Fruit fly (Drosophila melanogaster) whole organism, pupa: Measurements from ENCODE around the gene CG9986.

ENCODE experiments used
- CG14655 ChIP-seq: fragments of 200-800 bp; sonication (Bioruptor generic); optimal IDR thresholded peaks from 3 replicates; lab custom pipeline; 2017; ENCODE audit warnings: mild to moderate bottlenecking, missing biosample characterization, missing genetic modification reagents, missing genetic modification characterization
- CG17806 ChIP-seq: fragments of 200-800 bp; sonication (Bioruptor generic); optimal IDR thresholded peaks from 2 replicates; lab custom pipeline; 2018; ENCODE audit warnings: missing biosample characterization, mild to moderate bottlenecking, missing genetic modification characterization, moderate library complexity
- CG34367 ChIP-seq: fragments of 200-800 bp; sonication (Bioruptor generic); optimal IDR thresholded peaks from 2 replicates; lab custom pipeline; 2018; ENCODE audit warnings: missing biosample characterization, mild to moderate bottlenecking, missing genetic modification characterization
- EcR ChIP-seq: fragments of 200-800 bp; sonication (Bioruptor generic); optimal IDR thresholded peaks from 3 replicates; lab custom pipeline; 2019; ENCODE audit warnings: missing biosample characterization, missing genetic modification characterization, mild to moderate bottlenecking, moderate library complexity, missing genetic modification reagents
- Pif1A ChIP-seq: fragments of 200-800 bp; sonication (Bioruptor generic); optimal IDR thresholded peaks from 3 replicates; lab custom pipeline; 2016; ENCODE audit warnings: missing biosample characterization, missing genetic modification characterization

DNA sequence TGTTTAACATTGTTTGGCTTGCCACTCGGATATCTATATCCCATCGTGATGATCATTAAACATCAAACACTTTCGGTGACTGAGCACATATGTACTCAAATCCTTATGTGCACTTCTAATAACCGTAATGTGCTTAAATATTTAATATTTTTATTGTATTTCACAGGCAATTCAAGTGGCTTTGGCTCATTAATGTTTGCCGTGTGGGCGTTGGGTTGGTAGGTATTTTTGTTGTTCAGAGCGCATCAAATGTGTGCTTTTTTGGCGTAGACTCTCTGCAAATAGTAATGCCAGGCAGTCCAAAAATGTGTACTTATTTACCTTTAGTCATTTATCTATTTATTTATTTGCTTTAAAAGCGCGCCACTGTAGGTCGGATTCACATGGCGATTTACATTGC is 18.9 kb upstream of the CG9986 start:
- no peak for TF ChIP-seq EcR (GFP tag; lab: Kevin White, UChicago)
- no peak for TF ChIP-seq Pif1A (GFP tag; lab: Kevin White, UChicago)
- TF ChIP-seq CG17806 (tag; lab: Kevin White, UChicago) = no peak
- TF ChIP-seq CG34367 = no peak
- TF ChIP-seq CG14655 (GFP tag; lab: Kevin White, UChicago) = no peak
